Worm (Caenorhabditis elegans) whole organism, early embryonic: ENCODE results near the gene algn-13.

Experiments used
- B0310.2 ChIP-seq: sonication (generic microtip); optimal IDR thresholded peaks from 2 replicates; lab custom pipeline; 2016; ENCODE audit warnings: mild to moderate bottlenecking, missing genetic modification characterization, missing compliant biosample characterization
- F13C5.2 ChIP-seq: sonication (generic microtip); optimal IDR thresholded peaks from 2 replicates; lab custom pipeline; 2017; ENCODE audit warnings: mild to moderate bottlenecking, missing genetic modification characterization, inconsistent platforms, missing compliant biosample characterization
- aly-1 ChIP-seq: sonication (generic microtip); optimal IDR thresholded peaks from 2 replicates; lab custom pipeline; 2016; ENCODE audit warnings: missing genetic modification characterization, missing compliant biosample characterization
- ama-1 ChIP-seq: fragments of 150-350 bp; optimal IDR thresholded peaks from 2 replicates; lab custom pipeline; 2014
- ceh-13 ChIP-seq: fragments of 200-800 bp; sonication (Bioruptor generic); optimal IDR thresholded peaks from 2 replicates; lab custom pipeline; 2018; ENCODE audit warnings: mild to moderate bottlenecking, missing genetic modification characterization, missing compliant biosample characterization
- ceh-36 ChIP-seq: sonication (generic microtip); optimal IDR thresholded peaks from 2 replicates; lab custom pipeline; 2016; ENCODE audit warnings: missing genetic modification characterization, inconsistent platforms, missing compliant biosample characterization
- ets-7 ChIP-seq: sonication (generic microtip); optimal IDR thresholded peaks from 2 replicates; lab custom pipeline; 2016; ENCODE audit warnings: missing genotype, missing genetic modification characterization, missing compliant biosample characterization
- flt-1 ChIP-seq: fragments of 200-800 bp; sonication (Bioruptor generic); IDR thresholded peaks from 2 replicates; pipeline ENCODE4 v1.3.6; 2022; ENCODE audit warnings: missing genetic modification characterization, missing compliant biosample characterization
- hmbx-1 ChIP-seq: sonication (generic microtip); optimal IDR thresholded peaks from 2 replicates; lab custom pipeline; 2016; ENCODE audit warnings: mild to moderate bottlenecking, missing genetic modification characterization, missing compliant biosample characterization
- hmg-4 ChIP-seq: fragments of 200-800 bp; sonication (Bioruptor generic); optimal IDR thresholded peaks from 2 replicates; lab custom pipeline; 2018; ENCODE audit warnings: mild to moderate bottlenecking, missing genetic modification characterization, missing compliant biosample characterization
- hnd-1 ChIP-seq: sonication (generic microtip); optimal IDR thresholded peaks from 2 replicates; lab custom pipeline; 2016; ENCODE audit warnings: missing genetic modification characterization, missing compliant biosample characterization
- pes-1 ChIP-seq: fragments of 200-800 bp; sonication (Bioruptor generic); IDR thresholded peaks from 2 replicates; pipeline ENCODE4 v1.3.6; 2022; ENCODE audit warnings: missing genetic modification reagents, missing genetic modification characterization, missing compliant biosample characterization
- scrt-1 ChIP-seq: fragments of 200-800 bp; sonication (Bioruptor generic); IDR thresholded peaks from 2 replicates; pipeline ENCODE4 v1.3.6; 2022; ENCODE audit warnings: missing genetic modification characterization, missing compliant biosample characterization
- sea-1 ChIP-seq: fragments of 200-800 bp; sonication (Bioruptor generic); conservative IDR thresholded peaks from 2 replicates; pipeline ENCODE4 v1.3.6; 2022; ENCODE audit warnings: missing genetic modification characterization, missing compliant biosample characterization
- tbx-11 ChIP-seq: fragments of 200-800 bp; sonication (Bioruptor generic); IDR thresholded peaks from 2 replicates; pipeline ENCODE4 v1.3.6; 2022; ENCODE audit warnings: missing genetic modification characterization, missing compliant biosample characterization
- tbx-37 ChIP-seq: fragments of 200-800 bp; sonication (Bioruptor generic); conservative IDR thresholded peaks from 2 replicates; pipeline ENCODE4 v1.3.6; 2022; ENCODE audit warnings: missing genetic modification reagents, missing genetic modification characterization, missing compliant biosample characterization
- tra-4 ChIP-seq: sonication (generic microtip); optimal IDR thresholded peaks from 2 replicates; lab custom pipeline; 2017; ENCODE audit warnings: missing genetic modification characterization, missing compliant biosample characterization

The algn-13 gene

ce11 chrV:13920730-13921129, 41.0 kb downstream of the algn-13 start, which contains the start of gene srx-42:
TSS of gene srx-42 (plus strand) at chrV:13921030.
- TF ChIP-seq sea-1 (GFP tag; lab: Robert Waterston, UW) (no peak), flt-1 (GFP tag; lab: Robert Waterston, UW) (no peak), ceh-13 (no peak), ama-1 (lab: Kevin White, UChicago) (no peak), tbx-11 (GFP tag; lab: Robert Waterston, UW) (no peak), aly-1 (tag; lab: Kevin White, UChicago) (no peak), scrt-1 (GFP tag; lab: Robert Waterston, UW) (no peak), B0310.2 (tag; lab: Kevin White, UChicago) (no peak), hmg-4 (GFP tag; lab: Kevin White, UChicago) (no peak), ets-7 (no peak), hmbx-1 (tag; lab: Kevin White, UChicago) (no peak), F13C5.2 (tag; lab: Kevin White, UChicago) (no peak), pes-1 (GFP tag; lab: Robert Waterston, UW) (no peak), ceh-36 (no peak), hnd-1 (tag; lab: Kevin White, UChicago) (no peak), tra-4 (tag; lab: Kevin White, UChicago) (no peak), tbx-37 (GFP tag; lab: Robert Waterston, UW) (no peak)

ce11 chrV:13918341-13918740, 43.4 kb downstream of the algn-13 start, which contains the start of gene str-250:
TSS of gene str-250 (plus strand) at chrV:13918641.
- no peak for TF ChIP-seq aly-1 (tag; lab: Kevin White, UChicago)
- TF ChIP-seq tra-4 (tag; lab: Kevin White, UChicago) = no peak
- TF ChIP-seq tbx-37 (GFP tag; lab: Robert Waterston, UW) = no peak
- TF ChIP-seq hmbx-1 (tag; lab: Kevin White, UChicago) = no peak
- no peak for TF ChIP-seq pes-1 (GFP tag; lab: Robert Waterston, UW)
- TF ChIP-seq F13C5.2 (tag; lab: Kevin White, UChicago) = no peak
- TF ChIP-seq flt-1 (GFP tag; lab: Robert Waterston, UW) = no peak
- TF ChIP-seq scrt-1 (GFP tag; lab: Robert Waterston, UW) = no peak
- no peak for TF ChIP-seq ceh-36
- no peak for TF ChIP-seq sea-1 (GFP tag; lab: Robert Waterston, UW)
- TF ChIP-seq ama-1 (lab: Kevin White, UChicago) = no peak
- no peak for TF ChIP-seq hmg-4 (GFP tag; lab: Kevin White, UChicago)
- TF ChIP-seq ceh-13 = no peak
- TF ChIP-seq ets-7 = no peak
- TF ChIP-seq hnd-1 (tag; lab: Kevin White, UChicago) = no peak
- TF ChIP-seq B0310.2 (tag; lab: Kevin White, UChicago) = no peak
- TF ChIP-seq tbx-11 (GFP tag; lab: Robert Waterston, UW) = no peak

- TF ChIP-seq hmg-4 (GFP tag; lab: Kevin White, UChicago) (no peak), tbx-37 (GFP tag; lab: Robert Waterston, UW) (no peak), tbx-11 (GFP tag; lab: Robert Waterston, UW) (no peak), ama-1 (lab: Kevin White, UChicago) (no peak)
Measured at ce11 chrV:13916196-13916595, 45.6 kb downstream of the algn-13 start, which contains the start of gene str-252. TSS of gene str-252 (plus strand) at chrV:13916496.

- TF ChIP-seq ets-7 (no peak), B0310.2 (tag; lab: Kevin White, UChicago) (no peak), tbx-37 (GFP tag; lab: Robert Waterston, UW) (no peak), ama-1 (lab: Kevin White, UChicago) (no peak), hnd-1 (tag; lab: Kevin White, UChicago) (no peak), hmbx-1 (tag; lab: Kevin White, UChicago) (no peak), ceh-36 (no peak), F13C5.2 (tag; lab: Kevin White, UChicago) (no peak), pes-1 (GFP tag; lab: Robert Waterston, UW) (no peak), tbx-11 (GFP tag; lab: Robert Waterston, UW) (no peak), scrt-1 (GFP tag; lab: Robert Waterston, UW) (no peak), ceh-13 (no peak), flt-1 (GFP tag; lab: Robert Waterston, UW) (no peak), aly-1 (tag; lab: Kevin White, UChicago) (no peak), hmg-4 (GFP tag; lab: Kevin White, UChicago) (no peak), sea-1 (GFP tag; lab: Robert Waterston, UW) (no peak)
Measured at ce11 chrV:13915390-13915789, 46.4 kb downstream of the algn-13 start, which contains the start of gene gcy-32. TSS of gene gcy-32 (minus strand) at chrV:13915490.
